Worm (Caenorhabditis elegans): ENCODE data around the gene F55G1.15.

DNA sequence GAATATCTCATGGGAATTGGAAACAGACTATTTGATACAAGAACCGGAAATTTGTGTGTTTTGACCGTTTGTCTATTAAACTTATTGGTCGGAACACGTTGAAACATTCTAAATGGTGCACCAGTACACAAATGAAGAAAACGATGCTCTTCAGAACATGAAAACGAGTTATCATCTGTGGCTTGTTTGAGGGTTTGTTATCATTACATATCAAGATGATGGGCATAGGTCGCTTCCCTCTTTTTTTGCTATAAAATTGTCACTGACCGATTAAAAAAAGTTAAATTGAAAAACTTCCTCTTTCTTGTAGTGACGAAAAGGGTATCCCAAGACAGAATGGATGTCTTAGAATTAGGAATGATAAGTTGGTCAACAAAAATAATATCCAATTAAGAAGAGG is 32.6 kb downstream of the F55G1.15 start:
- no peak for TF ChIP-seq him-1 (tag; optimal IDR thresholded peaks at IDR 0.05)
- no peak for TF ChIP-seq W03F9.2 (tag; optimal IDR thresholded peaks at IDR 0.05)

All from whole organism, L4/young adult.